Fruit fly (Drosophila melanogaster): ENCODE data around the gene qtc.

DNA sequence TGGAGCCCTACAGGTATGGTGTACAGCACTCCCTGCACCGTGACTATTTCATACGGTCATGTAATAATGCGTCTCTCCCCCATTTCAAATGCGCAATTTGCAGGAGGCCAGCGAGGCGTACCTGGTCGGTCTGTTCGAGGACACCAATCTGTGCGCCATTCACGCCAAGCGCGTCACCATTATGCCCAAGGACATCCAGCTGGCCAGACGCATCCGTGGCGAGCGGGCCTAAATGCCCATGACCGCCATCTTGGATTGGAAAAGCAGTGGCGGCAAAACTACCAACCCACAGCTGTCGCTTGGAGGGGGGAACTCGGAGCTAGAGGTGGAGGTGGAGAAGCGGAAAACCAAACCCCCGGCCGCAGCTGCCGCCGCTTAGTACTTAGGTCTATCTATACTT is 5.1 kb upstream of the qtc start:
- TF ChIP-seq Myc (optimal IDR thresholded peaks at IDR 0.05) (no peak), OdsH (GFP tag; optimal IDR thresholded peaks at IDR 0.05) (no peak), pan (optimal IDR thresholded peaks at IDR 0.05) (no peak), lola (GFP tag; optimal IDR thresholded peaks at IDR 0.05) (no peak), Rel (GFP tag; optimal IDR thresholded peaks at IDR 0.05) (no peak), Rel (tag; optimal IDR thresholded peaks at IDR 0.05) (no peak), psq (GFP tag; optimal IDR thresholded peaks at IDR 0.05) (no peak), Dfd (GFP tag; optimal IDR thresholded peaks at IDR 0.05) (no peak), Abd-B (GFP tag; optimal IDR thresholded peaks at IDR 0.05) (no peak)

Data from whole organism, wandering third instar larva.